Fruit fly (Drosophila melanogaster) whole organism: Measurements from ENCODE around the gene gl.

Source experiments
- CG8478 ChIP-seq: fragments of >200 bp; optimal IDR thresholded peaks from 2 replicates; lab custom pipeline; 2018; ENCODE audit warnings: inconsistent platforms
- Dll ChIP-seq: fragments of >200 bp; optimal IDR thresholded peaks from 2 replicates; lab custom pipeline; 2017
- EcR ChIP-seq, 2 experiments: fragments of >200 bp; optimal IDR thresholded peaks; 2 replicates each; lab custom pipeline; 2017; ENCODE audit warnings: missing biosample characterization in 2 of 2, missing genetic modification characterization in 2 of 2, missing genetic modification reagents in 2 of 2
- pan ChIP-seq: fragments of >200 bp; optimal IDR thresholded peaks from 2 replicates; lab custom pipeline; 2017
- psq ChIP-seq: fragments of >200 bp; optimal IDR thresholded peaks from 2 replicates; lab custom pipeline; 2017
- usp ChIP-seq: fragments of >200 bp; optimal IDR thresholded peaks from 2 replicates; lab custom pipeline; 2017; ENCODE audit warnings: missing biosample characterization, missing genetic modification characterization, mixed read lengths

The gl gene

dm6 chr3R:18360630-18361260, 11.8 kb downstream of the gl start, which contains the start of gene CG15803:
TSS of gene CG15803 (minus strand) at chr3R:18360728.
- TF ChIP-seq psq (lab: Kevin White, UChicago) (no peak), EcR (GFP tag; optimal IDR thresholded peaks at IDR 0.05; lab: Kevin White, UChicago) (no peak), pan (lab: Kevin White, UChicago) (no peak), usp (GFP tag; lab: Kevin White, UChicago) (no peak), CG8478 (lab: Kevin White, UChicago) (no peak), Dll (lab: Kevin White, UChicago) (peak; percentile 61)

- TF ChIP-seq usp (GFP tag; lab: Kevin White, UChicago) (no peak), Dll (lab: Kevin White, UChicago) (no peak), pan (lab: Kevin White, UChicago) (no peak), CG8478 (lab: Kevin White, UChicago) (no peak), EcR (GFP tag; optimal IDR thresholded peaks at IDR 0.05; lab: Kevin White, UChicago) (no peak), psq (lab: Kevin White, UChicago) (no peak)
Measured at dm6 chr3R:18355781-18356180, 16.8 kb downstream of the gl start.

- TF ChIP-seq usp (GFP tag; lab: Kevin White, UChicago) (no peak), pan (lab: Kevin White, UChicago) (no peak)
Measured at dm6 chr3R:18338493-18338892, 34.0 kb downstream of the gl start.

dm6 chr3R:18328842-18329241, 43.7 kb downstream of the gl start, which contains the start of gene naz:
TSS of gene naz (minus strand) at chr3R:18328942.
- no peak for TF ChIP-seq CG8478 (lab: Kevin White, UChicago)
- TF ChIP-seq Dll (lab: Kevin White, UChicago): no peak
- TF ChIP-seq pan (lab: Kevin White, UChicago): no peak
- TF ChIP-seq usp (GFP tag; lab: Kevin White, UChicago): no peak
